Fruit fly (Drosophila melanogaster) whole organism, prepupa: ENCODE results near the gene CG33795.

ENCODE experiments used
- Blimp-1 ChIP-seq: fragments of 200-800 bp; sonication (Bioruptor generic); optimal IDR thresholded peaks from 3 replicates; lab custom pipeline; 2017; ENCODE audit warnings: missing biosample characterization, missing genetic modification characterization, mild to moderate bottlenecking, moderate library complexity, missing genetic modification reagents
- CG10669 ChIP-seq: fragments of 200-800 bp; sonication (Bioruptor generic); optimal IDR thresholded peaks from 3 replicates; lab custom pipeline; 2018; ENCODE audit warnings: missing biosample characterization, mild to moderate bottlenecking, missing genetic modification characterization, moderate library complexity
- CG11294 ChIP-seq: fragments of 200-800 bp; sonication (Bioruptor generic); IDR thresholded peaks from 2 replicates; pipeline ENCODE4 v1.3.6; 2022; ENCODE audit warnings: missing biosample characterization, missing genetic modification characterization
- CG11762 ChIP-seq: fragments of 200-800 bp; sonication (Bioruptor generic); optimal IDR thresholded peaks from 3 replicates; lab custom pipeline; 2016; ENCODE audit warnings: missing biosample characterization, missing genetic modification characterization; ENCODE audit not compliant: insufficient read depth
- CG11902 ChIP-seq: fragments of 200-800 bp; sonication (Bioruptor generic); optimal IDR thresholded peaks from 3 replicates; lab custom pipeline; 2016; ENCODE audit warnings: missing biosample characterization, missing genetic modification characterization
- CG15336 ChIP-seq: fragments of 200-800 bp; sonication (Bioruptor generic); IDR thresholded peaks from 2 replicates; pipeline ENCODE4 v1.3.6; 2022; ENCODE audit warnings: missing biosample characterization, missing genetic modification characterization
- CG16779 ChIP-seq: fragments of 200-800 bp; sonication (Bioruptor generic); optimal IDR thresholded peaks from 3 replicates; lab custom pipeline; 2017; ENCODE audit warnings: missing biosample characterization, mild to moderate bottlenecking, missing genetic modification characterization
- CG3032 ChIP-seq: fragments of 200-800 bp; optimal IDR thresholded peaks from 2 replicates; lab custom pipeline; 2019; ENCODE audit warnings: missing biosample characterization, mild to moderate bottlenecking, missing genetic modification characterization, moderate library complexity
- CG31627 ChIP-seq: fragments of 200-800 bp; sonication (Bioruptor generic); optimal IDR thresholded peaks from 3 replicates; lab custom pipeline; 2016; ENCODE audit warnings: missing biosample characterization, missing genetic modification characterization
- CG32006 ChIP-seq: fragments of 200-800 bp; sonication (Bioruptor generic); optimal IDR thresholded peaks from 3 replicates; lab custom pipeline; 2017; ENCODE audit warnings: missing biosample characterization, mild to moderate bottlenecking, missing genetic modification characterization
- CG34406 ChIP-seq: fragments of 200-800 bp; sonication (Bioruptor generic); optimal IDR thresholded peaks from 3 replicates; lab custom pipeline; 2016; ENCODE audit warnings: missing biosample characterization, missing genetic modification characterization
- CG4318 ChIP-seq: fragments of 200-800 bp; sonication (Bioruptor generic); optimal IDR thresholded peaks from 3 replicates; lab custom pipeline; 2017; ENCODE audit warnings: missing biosample characterization, mild to moderate bottlenecking, missing genetic modification characterization
- CG6163 ChIP-seq: fragments of 200-800 bp; sonication (Bioruptor generic); IDR thresholded peaks from 3 replicates; pipeline ENCODE4 v1.3.6; 2022; ENCODE audit warnings: missing biosample characterization, missing genetic modification characterization
- CG6276 ChIP-seq: fragments of 200-800 bp; sonication (Bioruptor generic); optimal IDR thresholded peaks from 2 replicates; lab custom pipeline; 2017; ENCODE audit warnings: missing biosample characterization, mild to moderate bottlenecking, missing genetic modification characterization
- CG6792 ChIP-seq: fragments of 200-800 bp; sonication (Bioruptor generic); optimal IDR thresholded peaks from 3 replicates; lab custom pipeline; 2016; ENCODE audit warnings: missing biosample characterization, missing genetic modification characterization
- CG6808 ChIP-seq: fragments of 200-800 bp; sonication (Bioruptor generic); optimal IDR thresholded peaks from 3 replicates; lab custom pipeline; 2017; ENCODE audit warnings: missing biosample characterization, missing genetic modification characterization, mild to moderate bottlenecking, moderate library complexity, missing genetic modification reagents
- CG6854 ChIP-seq: fragments of 200-800 bp; sonication (Bioruptor generic); optimal IDR thresholded peaks from 2 replicates; lab custom pipeline; 2017; ENCODE audit warnings: missing biosample characterization, mild to moderate bottlenecking, missing genetic modification characterization
- CG7368 ChIP-seq: fragments of 200-800 bp; sonication (Bioruptor generic); optimal IDR thresholded peaks from 3 replicates; lab custom pipeline; 2016; ENCODE audit warnings: missing biosample characterization, missing genetic modification characterization
- CG8119 ChIP-seq: fragments of 200-800 bp; sonication (Bioruptor generic); IDR thresholded peaks from 3 replicates; pipeline ENCODE4 v1.3.6; 2022; ENCODE audit warnings: missing biosample characterization, missing genetic modification characterization
- CG8319 ChIP-seq: fragments of 200-800 bp; sonication (Bioruptor generic); optimal IDR thresholded peaks from 3 replicates; lab custom pipeline; 2016; ENCODE audit warnings: missing biosample characterization, missing genetic modification characterization
- CG8632 ChIP-seq: fragments of 200-800 bp; sonication (Bioruptor generic); optimal IDR thresholded peaks from 3 replicates; lab custom pipeline; 2016; ENCODE audit warnings: missing biosample characterization, missing genetic modification characterization
- CG9139 ChIP-seq: fragments of 200-800 bp; sonication (Bioruptor generic); optimal IDR thresholded peaks from 3 replicates; lab custom pipeline; 2017; ENCODE audit warnings: missing biosample characterization, mild to moderate bottlenecking, missing genetic modification characterization
- Eip75B ChIP-seq: fragments of 200-800 bp; sonication (Bioruptor generic); optimal IDR thresholded peaks from 3 replicates; lab custom pipeline; 2016; ENCODE audit warnings: missing biosample characterization, missing genetic modification characterization
- Eip78C ChIP-seq: fragments of 200-800 bp; sonication (Bioruptor generic); peaks from one replicate; lab custom pipeline; 2016; ENCODE audit warnings: missing biosample characterization, missing genetic modification characterization
- Ets96B ChIP-seq: fragments of 200-800 bp; optimal IDR thresholded peaks from 2 replicates; lab custom pipeline; 2019; ENCODE audit warnings: missing biosample characterization, mild to moderate bottlenecking, missing genetic modification characterization, moderate library complexity
- Hr38 ChIP-seq: sonication (Bioruptor generic); optimal IDR thresholded peaks from 2 replicates; lab custom pipeline; 2016; ENCODE audit warnings: missing biosample characterization, missing genetic modification characterization
- Hr39 ChIP-seq: fragments of 200-800 bp; sonication (Bioruptor generic); optimal IDR thresholded peaks from 2 replicates; lab custom pipeline; 2016; ENCODE audit warnings: missing biosample characterization, missing genetic modification characterization
- Lpt ChIP-seq: fragments of 200-800 bp; sonication (Bioruptor generic); optimal IDR thresholded peaks from 3 replicates; lab custom pipeline; 2016; ENCODE audit warnings: missing biosample characterization, missing genetic modification characterization
- OdsH ChIP-seq: fragments of 200-800 bp; sonication (Bioruptor generic); optimal IDR thresholded peaks from 3 replicates; lab custom pipeline; 2016; ENCODE audit warnings: missing biosample characterization, missing genetic modification characterization
- Smox ChIP-seq: fragments of 200-800 bp; sonication (Bioruptor generic); optimal IDR thresholded peaks from 3 replicates; lab custom pipeline; 2016; ENCODE audit warnings: missing biosample characterization, missing genetic modification characterization
- Sox102F ChIP-seq: fragments of 200-800 bp; sonication (Bioruptor generic); optimal IDR thresholded peaks from 2 replicates; lab custom pipeline; 2016; ENCODE audit warnings: missing biosample characterization, mild to moderate bottlenecking, missing genetic modification characterization
- achi ChIP-seq: fragments of 200-800 bp; sonication (Bioruptor generic); optimal IDR thresholded peaks from 3 replicates; lab custom pipeline; 2016; ENCODE audit warnings: missing biosample characterization, missing genetic modification characterization
- acj6 ChIP-seq: fragments of 200-800 bp; sonication (Bioruptor generic); optimal IDR thresholded peaks from 3 replicates; lab custom pipeline; 2016; ENCODE audit warnings: missing biosample characterization, missing genetic modification characterization
- cyc ChIP-seq: fragments of 200-800 bp; sonication (Bioruptor generic); optimal IDR thresholded peaks from 3 replicates; lab custom pipeline; 2016; ENCODE audit warnings: missing biosample characterization, missing genetic modification characterization
- dsx ChIP-seq: fragments of 200-800 bp; optimal IDR thresholded peaks from 3 replicates; lab custom pipeline; 2019; ENCODE audit warnings: missing biosample characterization, mild to moderate bottlenecking, missing genetic modification characterization, moderate library complexity; ENCODE audit not compliant: poor library complexity, severe bottlenecking
- eg ChIP-seq: fragments of 200-800 bp; sonication (Bioruptor generic); IDR thresholded peaks from 3 replicates; pipeline ENCODE4 v1.3.6; 2022; ENCODE audit warnings: missing biosample characterization, missing genetic modification characterization
- esn ChIP-seq: fragments of 200-800 bp; sonication (Bioruptor generic); optimal IDR thresholded peaks from 2 replicates; lab custom pipeline; 2016; ENCODE audit warnings: missing biosample characterization, mild to moderate bottlenecking, missing genetic modification characterization, moderate library complexity
- fd59A ChIP-seq: fragments of 200-800 bp; sonication (Bioruptor generic); optimal IDR thresholded peaks from 2 replicates; lab custom pipeline; 2017; ENCODE audit warnings: missing biosample characterization, mild to moderate bottlenecking, missing genetic modification characterization, missing genetic modification reagents
- lz ChIP-seq: fragments of 200-800 bp; sonication (Bioruptor generic); optimal IDR thresholded peaks from 3 replicates; lab custom pipeline; 2016; ENCODE audit warnings: missing biosample characterization, missing genetic modification characterization
- pdm3 ChIP-seq: fragments of 200-800 bp; sonication (Bioruptor generic); optimal IDR thresholded peaks from 3 replicates; lab custom pipeline; 2016; ENCODE audit warnings: missing biosample characterization, missing genetic modification characterization
- spab ChIP-seq: fragments of 200-800 bp; sonication (Bioruptor generic); optimal IDR thresholded peaks from 2 replicates; lab custom pipeline; 2017; ENCODE audit warnings: missing biosample characterization, mild to moderate bottlenecking, missing genetic modification characterization, missing genetic modification reagents
- ss ChIP-seq, 2 experiments: fragments of 200-800 bp; sonication (Bioruptor generic); optimal IDR thresholded peaks; 2 replicates in 1 of 2; 3 replicates in 1 of 2; lab custom pipeline; 2017 to 2018; ENCODE audit warnings: mild to moderate bottlenecking in 2 of 2, missing biosample characterization in 2 of 2, missing genetic modification characterization in 2 of 2, moderate library complexity in 1 of 2
- svp ChIP-seq: fragments of 200-800 bp; sonication (Bioruptor generic); peaks from one replicate; lab custom pipeline; 2016; ENCODE audit warnings: missing biosample characterization, missing genetic modification characterization
- topi ChIP-seq: fragments of 200-800 bp; sonication (Bioruptor generic); optimal IDR thresholded peaks from 3 replicates; lab custom pipeline; 2016; ENCODE audit warnings: missing biosample characterization, missing genetic modification characterization

CG33795 gene

DNA sequence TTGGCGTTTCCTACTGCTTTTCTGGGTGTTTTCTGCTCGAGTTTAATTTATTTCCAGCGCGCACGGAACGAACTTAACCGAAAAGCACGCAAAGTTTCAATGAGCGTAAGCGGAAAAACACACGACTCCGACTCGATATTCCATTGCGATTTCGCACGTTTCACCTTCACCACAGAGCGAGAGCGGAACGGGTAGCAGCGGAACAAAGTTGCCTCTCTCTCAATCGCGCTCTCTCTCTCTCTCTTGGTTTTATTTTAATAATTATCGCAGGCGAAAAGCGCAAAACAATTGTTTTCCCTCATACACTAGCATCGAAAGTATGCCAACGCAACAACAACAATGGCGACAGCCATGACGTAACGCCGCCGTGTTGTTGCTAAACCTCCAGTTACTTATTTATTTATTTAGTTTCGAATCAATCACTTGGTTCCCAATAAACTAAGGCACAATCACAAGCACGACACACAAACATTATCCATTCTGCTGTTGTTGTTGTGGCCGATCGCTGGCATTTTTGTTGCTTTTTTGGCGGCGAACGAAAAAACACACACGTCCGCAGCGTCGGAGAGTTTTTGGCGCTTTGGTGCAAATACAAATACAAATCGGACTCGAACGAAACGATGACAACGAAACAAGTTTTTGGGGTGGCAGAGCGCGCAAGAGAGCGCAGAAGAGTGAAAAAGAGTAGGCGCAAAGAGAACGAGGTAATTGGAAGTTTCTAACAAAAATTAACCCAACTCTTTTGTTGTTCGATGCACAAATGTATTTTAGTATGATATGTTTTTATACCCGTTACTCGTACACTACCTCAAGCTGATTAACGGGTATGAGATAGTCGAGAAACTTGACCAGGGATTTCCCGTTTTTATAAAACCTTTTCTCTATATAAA lies 6.8 kb downstream of the CG33795 start, which contains the start of gene CG5151 (continued):
- TF ChIP-seq CG34406 (no peak), acj6 (no peak), Sox102F (GFP tag; lab: Kevin White, UChicago) (peak; percentile 70), CG8319 (no peak), CG6854 (GFP tag; lab: Kevin White, UChicago) (peak; percentile 75), ss (GFP tag; optimal IDR thresholded peaks at IDR 0.05; lab: Kevin White, UChicago) (peak; percentile 51 to 75), CG3032 (peak; percentile 13), Ets96B (peak; percentile 41), eg (GFP tag; lab: Robert Waterston, UW) (peak; percentile 67; the same call in 2 of the 3 replicates), Blimp-1 (GFP tag; lab: Kevin White, UChicago) (peak; percentile 8), Eip75B (peak; percentile 43), fd59A (no peak), CG9139 (peak; percentile 56), CG15336 (GFP tag; lab: Robert Waterston, UW) (no peak; the same call in none of the 2 replicates), topi (GFP tag; lab: Kevin White, UChicago) (peak; percentile 30), CG31627 (GFP tag; lab: Kevin White, UChicago) (no peak), dsx (GFP tag; lab: Kevin White, UChicago) (peak; percentile 57), CG7368 (peak; percentile 18), CG6163 (peak; percentile 59; the same call in 2 of the 3 replicates), CG6276 (peak; percentile 59)

dm6 chr3L:16161847-16162556 lies 9.2 kb downstream of the CG33795 start:
- TF ChIP-seq CG8119 (GFP tag; lab: Robert Waterston, UW), result peak; percentile 85
- peak; percentile 53 for TF ChIP-seq CG6163
- peak; percentile 25 for TF ChIP-seq Smox (GFP tag; lab: Kevin White, UChicago)
- TF ChIP-seq spab, result peak; percentile 49
- TF ChIP-seq pdm3 (GFP tag; lab: Kevin White, UChicago), result peak; percentile 83
- peak; percentile 47 for TF ChIP-seq Sox102F (GFP tag; lab: Kevin White, UChicago)
- TF ChIP-seq CG15336 (GFP tag; lab: Robert Waterston, UW), result peak; percentile 88
- peak; percentile 93 for TF ChIP-seq Eip78C (GFP tag; lab: Kevin White, UChicago)
- TF ChIP-seq achi, result peak; percentile 84
- TF ChIP-seq topi (GFP tag; lab: Kevin White, UChicago), result peak; percentile 43
- peak; percentile 48 for TF ChIP-seq Hr39
- peak; percentile 61 for TF ChIP-seq CG6792 (GFP tag; lab: Kevin White, UChicago)
- peak; percentile 78 for TF ChIP-seq CG4318 (GFP tag; lab: Kevin White, UChicago)
- peak; percentile 67 for TF ChIP-seq CG34406
- TF ChIP-seq CG31627 (GFP tag; lab: Kevin White, UChicago), result peak; percentile 43
- TF ChIP-seq Eip75B, result peak; percentile 57
- TF ChIP-seq Hr38 (GFP tag; lab: Kevin White, UChicago), result no peak
- TF ChIP-seq OdsH (GFP tag; lab: Kevin White, UChicago), result peak; percentile 84
- TF ChIP-seq cyc (GFP tag; lab: Kevin White, UChicago), result peak; percentile 45
- TF ChIP-seq CG16779, result peak; percentile 27
- no peak for TF ChIP-seq CG7368
- TF ChIP-seq CG3032, result peak; percentile 63
- peak; percentile 93 for TF ChIP-seq CG32006 (GFP tag; lab: Kevin White, UChicago)
- TF ChIP-seq CG6276, result peak; percentile 84
- peak; percentile 56 for TF ChIP-seq CG6808 (GFP tag; lab: Kevin White, UChicago)
- TF ChIP-seq fd59A, result peak; percentile 30
- TF ChIP-seq svp, result no peak
- peak; percentile 54 for TF ChIP-seq CG11762
- TF ChIP-seq CG8319, result peak; percentile 31
- TF ChIP-seq lz (GFP tag; lab: Kevin White, UChicago), result no peak
- peak; percentile 57 for TF ChIP-seq CG8632 (GFP tag; lab: Kevin White, UChicago)
- peak; percentile 45 for TF ChIP-seq CG11902 (GFP tag; lab: Kevin White, UChicago)
- TF ChIP-seq acj6, result peak; percentile 76
- peak; percentile 62 for TF ChIP-seq CG10669
- peak; percentile 72 for TF ChIP-seq Lpt (GFP tag; lab: Kevin White, UChicago)
- TF ChIP-seq CG11294 (GFP tag; lab: Robert Waterston, UW), result peak; percentile 69; the same call in 1 of the 2 replicates
- peak; percentile 56 for TF ChIP-seq esn (GFP tag; lab: Kevin White, UChicago)
- no peak for TF ChIP-seq Blimp-1 (GFP tag; lab: Kevin White, UChicago)
